Worm (Caenorhabditis elegans): Measurements from ENCODE around the gene psr-1.

ce11 chrIV:4623852-4624251, 29.2 kb upstream of the psr-1 start:
- TF ChIP-seq unc-30 (tag; optimal IDR thresholded peaks at IDR 0.05) (no peak), zag-1 (tag; optimal IDR thresholded peaks at IDR 0.05) (no peak), lin-13 (GFP tag; optimal IDR thresholded peaks at IDR 0.05) (no peak), elt-3 (tag; optimal IDR thresholded peaks at IDR 0.05) (no peak), fos-1 (tag; optimal IDR thresholded peaks at IDR 0.05) (no peak), ama-1 (optimal IDR thresholded peaks at IDR 0.05) (no peak), ces-1 (GFP tag; optimal IDR thresholded peaks at IDR 0.05) (no peak), ztf-11 (tag; optimal IDR thresholded peaks at IDR 0.05) (no peak), egl-27 (tag; optimal IDR thresholded peaks at IDR 0.05) (no peak), lin-15B (tag; optimal IDR thresholded peaks at IDR 0.05) (no peak), sptf-1 (tag; optimal IDR thresholded peaks at IDR 0.05) (no peak), unc-62 (GFP tag; optimal IDR thresholded peaks at IDR 0.05) (no peak)
